Fruit fly (Drosophila melanogaster) whole organism, embryonic: ENCODE results near the gene CG43755.
A peak's percentile ranks its signal among the peaks of the same experiment; 100 is the strongest.

Source experiments
- Bteb2 ChIP-seq: fragments of 200-800 bp; sonication (Bioruptor generic); optimal IDR thresholded peaks from 2 replicates; lab custom pipeline; 2016; ENCODE audit warnings: missing biosample characterization, missing genetic modification characterization
- CG10321 ChIP-seq: fragments of 200-800 bp; sonication (Bioruptor generic); IDR thresholded peaks from 2 replicates; pipeline ENCODE4 v1.3.6; 2022; ENCODE audit warnings: missing biosample characterization, missing genetic modification characterization
- CG10431 ChIP-seq: fragments of 200-800 bp; sonication (Bioruptor generic); optimal IDR thresholded peaks from 3 replicates; lab custom pipeline; 2018; ENCODE audit warnings: missing biosample characterization, mild to moderate bottlenecking, missing genetic modification characterization
- CG10979 ChIP-seq: fragments of 200-800 bp; sonication (Bioruptor generic); optimal IDR thresholded peaks from 2 replicates; lab custom pipeline; 2018; ENCODE audit warnings: missing biosample characterization, mild to moderate bottlenecking, missing genetic modification characterization, moderate library complexity
- CG12071 ChIP-seq: fragments of 200-800 bp; sonication (Bioruptor generic); optimal IDR thresholded peaks from 3 replicates; lab custom pipeline; 2018; ENCODE audit warnings: missing biosample characterization, mild to moderate bottlenecking, missing genetic modification characterization
- CG13894 ChIP-seq: fragments of 200-800 bp; sonication (Bioruptor generic); optimal IDR thresholded peaks from 3 replicates; lab custom pipeline; 2018; ENCODE audit warnings: missing biosample characterization, mild to moderate bottlenecking, missing genetic modification characterization, moderate library complexity
- CG14014 ChIP-seq: fragments of 200-800 bp; sonication (Bioruptor generic); IDR thresholded peaks from 2 replicates; pipeline ENCODE4 v1.3.6; 2022; ENCODE audit warnings: missing biosample characterization, missing genetic modification characterization
- CG14710 ChIP-seq: fragments of 200-800 bp; sonication (Bioruptor generic); optimal IDR thresholded peaks from 3 replicates; lab custom pipeline; 2019; ENCODE audit warnings: missing biosample characterization, mild to moderate bottlenecking, missing genetic modification characterization, moderate library complexity
- CG16779 ChIP-seq: fragments of 200-800 bp; sonication (Bioruptor generic); IDR thresholded peaks from 2 replicates; pipeline ENCODE4 v1.3.6; 2022; ENCODE audit warnings: missing biosample characterization, missing genetic modification characterization
- CG16813 ChIP-seq: fragments of 200-800 bp; sonication (Bioruptor generic); IDR thresholded peaks from 3 replicates; pipeline ENCODE4 v1.3.6; 2022; ENCODE audit warnings: missing biosample characterization, missing genetic modification characterization; ENCODE audit not compliant: partially characterized antibody
- CG16863 ChIP-seq: fragments of 200-800 bp; sonication (Bioruptor generic); optimal IDR thresholded peaks from 3 replicates; lab custom pipeline; 2016; ENCODE audit warnings: missing biosample characterization, missing genetic modification characterization
- CG17361 ChIP-seq: fragments of 200-800 bp; sonication (Bioruptor generic); IDR thresholded peaks from 3 replicates; pipeline ENCODE4 v1.3.6; 2022; ENCODE audit warnings: missing biosample characterization, missing genetic modification characterization
- CG18011 ChIP-seq: fragments of 200-800 bp; sonication (Bioruptor generic); optimal IDR thresholded peaks from 2 replicates; lab custom pipeline; 2017; ENCODE audit warnings: missing biosample characterization, missing genetic modification characterization, mild to moderate bottlenecking, moderate library complexity, missing genotype
- CG3065 ChIP-seq: fragments of 200-800 bp; sonication (Bioruptor generic); optimal IDR thresholded peaks from 2 replicates; lab custom pipeline; 2016; ENCODE audit warnings: missing biosample characterization, missing genetic modification characterization
- CG4282 ChIP-seq: fragments of 200-800 bp; sonication (Bioruptor generic); optimal IDR thresholded peaks from 2 replicates; lab custom pipeline; 2016; ENCODE audit warnings: missing biosample characterization, missing genetic modification characterization
- CG4360 ChIP-seq: fragments of 200-800 bp; sonication (Bioruptor generic); IDR thresholded peaks from 2 replicates; pipeline ENCODE4 v1.3.6; 2022; ENCODE audit warnings: missing biosample characterization, missing genetic modification characterization
- CG43689 ChIP-seq: fragments of 200-800 bp; sonication (Bioruptor generic); IDR thresholded peaks from 2 replicates; pipeline ENCODE4 v1.3.6; 2022; ENCODE audit warnings: missing biosample characterization, missing genetic modification characterization
- CG4404 ChIP-seq: fragments of 200-800 bp; sonication (Bioruptor generic); IDR thresholded peaks from 2 replicates; pipeline ENCODE4 v1.3.6; 2022; ENCODE audit warnings: missing biosample characterization, missing genetic modification characterization
- CG4730 ChIP-seq: fragments of 200-800 bp; sonication (Bioruptor generic); IDR thresholded peaks from 2 replicates; pipeline ENCODE4 v1.3.6; 2022; ENCODE audit warnings: missing biosample characterization, missing genetic modification characterization
- CG6791 ChIP-seq: fragments of 200-800 bp; sonication (Bioruptor generic); IDR thresholded peaks from 3 replicates; pipeline ENCODE4 v1.3.6; 2022; ENCODE audit warnings: missing biosample characterization, missing genetic modification characterization; ENCODE audit not compliant: partially characterized antibody
- CG6813 ChIP-seq: fragments of 200-800 bp; sonication (Bioruptor generic); optimal IDR thresholded peaks from 2 replicates; lab custom pipeline; 2017; ENCODE audit warnings: missing biosample characterization, missing genetic modification characterization, mild to moderate bottlenecking, moderate library complexity, missing genetic modification reagents
- CG7963 ChIP-seq: fragments of 200-800 bp; sonication (Bioruptor generic); IDR thresholded peaks from 3 replicates; pipeline ENCODE4 v1.3.6; 2022; ENCODE audit warnings: missing biosample characterization, missing genetic modification characterization; ENCODE audit not compliant: partially characterized antibody
- CG9727 ChIP-seq: fragments of 200-800 bp; sonication (Bioruptor generic); optimal IDR thresholded peaks from 3 replicates; lab custom pipeline; 2017; ENCODE audit warnings: missing biosample characterization, mild to moderate bottlenecking, missing genetic modification characterization
- CG9797 ChIP-seq: fragments of 200-800 bp; sonication (Bioruptor generic); optimal IDR thresholded peaks from 3 replicates; lab custom pipeline; 2018; ENCODE audit warnings: missing biosample characterization, mild to moderate bottlenecking, missing genetic modification characterization
- Dad ChIP-seq: fragments of 200-800 bp; sonication (Bioruptor generic); optimal IDR thresholded peaks from 3 replicates; lab custom pipeline; 2016; ENCODE audit warnings: missing biosample characterization, missing genetic modification characterization
- Dbx ChIP-seq: fragments of 200-800 bp; sonication (Bioruptor generic); IDR thresholded peaks from 3 replicates; pipeline ENCODE4 v1.3.6; 2022; ENCODE audit warnings: missing biosample characterization, missing genetic modification characterization
- Dip2 ChIP-seq: fragments of 200-800 bp; sonication (Bioruptor generic); IDR thresholded peaks from 2 replicates; pipeline ENCODE4 v1.3.6; 2022; ENCODE audit warnings: missing biosample characterization, missing genetic modification characterization
- Dip3 ChIP-seq: fragments of 200-800 bp; sonication (Bioruptor generic); optimal IDR thresholded peaks from 3 replicates; lab custom pipeline; 2016; ENCODE audit warnings: missing biosample characterization, missing genetic modification characterization
- Ets65A ChIP-seq: fragments of 200-800 bp; sonication (Bioruptor generic); peaks from one replicate; lab custom pipeline; 2016; ENCODE audit warnings: missing biosample characterization, missing genetic modification characterization
- HHEX ChIP-seq: fragments of 200-800 bp; sonication (Bioruptor generic); optimal IDR thresholded peaks from 3 replicates; lab custom pipeline; 2017; ENCODE audit warnings: missing biosample characterization, mild to moderate bottlenecking, missing genetic modification characterization, missing genetic modification reagents
- HmgD ChIP-seq: fragments of 200-800 bp; sonication (Bioruptor generic); optimal IDR thresholded peaks from 3 replicates; lab custom pipeline; 2016; ENCODE audit warnings: missing biosample characterization, missing genetic modification characterization
- HmgZ ChIP-seq: fragments of 200-800 bp; sonication (Bioruptor generic); optimal IDR thresholded peaks from 2 replicates; lab custom pipeline; 2018; ENCODE audit warnings: missing biosample characterization, mild to moderate bottlenecking, missing genetic modification characterization
- Hsf ChIP-seq: fragments of 200-800 bp; sonication (Bioruptor generic); optimal IDR thresholded peaks from 3 replicates; lab custom pipeline; 2016; ENCODE audit warnings: missing biosample characterization, missing genetic modification characterization
- MBD-R2 ChIP-seq: fragments of 200-800 bp; sonication (Bioruptor generic); IDR thresholded peaks from 2 replicates; pipeline ENCODE4 v1.3.6; 2022; ENCODE audit warnings: missing biosample characterization, missing genetic modification characterization
- MESR4 ChIP-seq: fragments of 200-800 bp; sonication (Bioruptor generic); optimal IDR thresholded peaks from 2 replicates; lab custom pipeline; 2018; ENCODE audit warnings: missing biosample characterization, mild to moderate bottlenecking, missing genetic modification characterization, moderate library complexity
- NC2β ChIP-seq: fragments of 200-800 bp; sonication (Bioruptor generic); optimal IDR thresholded peaks from 2 replicates; lab custom pipeline; 2016; ENCODE audit warnings: missing biosample characterization, missing genetic modification characterization
- Nf-YA ChIP-seq: fragments of 200-800 bp; sonication (Bioruptor generic); IDR thresholded peaks from 2 replicates; pipeline ENCODE4 v1.3.6; 2022; ENCODE audit warnings: missing biosample characterization, missing genetic modification characterization
- Oaz ChIP-seq: fragments of 200-800 bp; sonication (Bioruptor generic); IDR thresholded peaks from 2 replicates; pipeline ENCODE4 v1.3.6; 2022; ENCODE audit warnings: missing biosample characterization, missing genetic modification characterization
- Ptx1 ChIP-seq: fragments of 200-800 bp; sonication (Bioruptor generic); IDR thresholded peaks from 2 replicates; pipeline ENCODE4 v1.3.6; 2022; ENCODE audit warnings: missing biosample characterization, missing genetic modification characterization
- Ssrp ChIP-seq: fragments of 200-800 bp; sonication (Bioruptor generic); optimal IDR thresholded peaks from 2 replicates; lab custom pipeline; 2018; ENCODE audit warnings: missing biosample characterization, mild to moderate bottlenecking, missing genetic modification characterization, moderate library complexity
- Taf1 ChIP-seq: fragments of 200-800 bp; sonication (Bioruptor generic); IDR thresholded peaks from 2 replicates; pipeline ENCODE4 v1.3.6; 2022; ENCODE audit warnings: missing biosample characterization, missing genetic modification characterization
- Xrp1 ChIP-seq: fragments of 200-800 bp; sonication (Bioruptor generic); IDR thresholded peaks from 2 replicates; pipeline ENCODE4 v1.3.6; 2022; ENCODE audit warnings: missing biosample characterization, missing genetic modification characterization
- cad ChIP-seq: fragments of >200 bp; optimal IDR thresholded peaks from 2 replicates; lab custom pipeline; 2017; ENCODE audit warnings: missing biosample characterization, missing genetic modification characterization
- caup ChIP-seq: fragments of 200-800 bp; sonication (Bioruptor generic); optimal IDR thresholded peaks from 3 replicates; lab custom pipeline; 2017; ENCODE audit warnings: missing biosample characterization, mild to moderate bottlenecking, missing genetic modification characterization, moderate library complexity; ENCODE audit not compliant: severe bottlenecking
- eve ChIP-seq, 2 experiments: fragments of >200 bp; optimal IDR thresholded peaks; 2 replicates each; lab custom pipeline; 2017; ENCODE audit warnings: missing biosample characterization in 2 of 2, missing genetic modification characterization in 2 of 2
- fd102C ChIP-seq: fragments of 200-800 bp; sonication (Bioruptor generic); optimal IDR thresholded peaks from 2 replicates; lab custom pipeline; 2018; ENCODE audit warnings: missing biosample characterization, mild to moderate bottlenecking, missing genetic modification characterization, moderate library complexity
- fd64A ChIP-seq: fragments of 200-800 bp; sonication (Bioruptor generic); optimal IDR thresholded peaks from 3 replicates; lab custom pipeline; 2018; ENCODE audit warnings: missing biosample characterization, mild to moderate bottlenecking, missing genetic modification characterization
- gt ChIP-seq: fragments of 200-800 bp; sonication (Bioruptor generic); IDR thresholded peaks from 2 replicates; pipeline ENCODE4 v1.3.6; 2022; ENCODE audit warnings: missing biosample characterization, missing genetic modification characterization
- ham ChIP-seq: fragments of 200-800 bp; sonication (Bioruptor generic); IDR thresholded peaks from 2 replicates; pipeline ENCODE4 v1.3.6; 2022; ENCODE audit warnings: missing biosample characterization, missing genetic modification characterization
- nerfin-2 ChIP-seq: fragments of 200-800 bp; sonication (Bioruptor generic); IDR thresholded peaks from 2 replicates; pipeline ENCODE4 v1.3.6; 2022; ENCODE audit warnings: missing biosample characterization, missing genetic modification characterization; ENCODE audit not compliant: partially characterized antibody
- row ChIP-seq: fragments of 200-800 bp; sonication (Bioruptor generic); IDR thresholded peaks from 3 replicates; pipeline ENCODE4 v1.3.6; 2022; ENCODE audit warnings: missing biosample characterization, missing genetic modification characterization
- tup ChIP-seq: fragments of 200-800 bp; sonication (Bioruptor generic); optimal IDR thresholded peaks from 2 replicates; lab custom pipeline; 2016; ENCODE audit warnings: missing biosample characterization, mild to moderate bottlenecking, missing genetic modification characterization, moderate library complexity

The CG43755 gene

dm6 chr2L:283071-283482, 46.5 kb downstream of the CG43755 start, which contains the start of gene CG11601 (continued):
- TF ChIP-seq Dbx (GFP tag; lab: Robert Waterston, UW) (peak; percentile 62; the same call in 2 of the 3 replicates), fd64A (GFP tag; lab: Kevin White, UChicago) (no peak), gt (GFP tag; lab: Robert Waterston, UW) (no peak), CG6813 (GFP tag; lab: Kevin White, UChicago) (no peak), ham (GFP tag; lab: Robert Waterston, UW) (no peak), CG14014 (GFP tag; lab: Robert Waterston, UW) (no peak), Dad (peak; percentile 2), CG9797 (GFP tag; lab: Kevin White, UChicago) (peak; percentile 14), CG14710 (peak; percentile 37), Taf1 (no peak), fd102C (no peak), CG17361 (GFP tag; lab: Robert Waterston, UW) (peak; percentile 59; the same call in 1 of the 3 replicates), Oaz (GFP tag; lab: Robert Waterston, UW) (0 out of 2 replicates have a peak, but pooled peaks have one; percentile 15), nerfin-2 (GFP tag; lab: Robert Waterston, UW) (no peak), CG13894 (tag; lab: Kevin White, UChicago) (peak; percentile 56), Xrp1 (peak; percentile 52; the same call in 1 of the 2 replicates), row (GFP tag; lab: Robert Waterston, UW) (peak; percentile 83), Ptx1 (GFP tag; lab: Robert Waterston, UW) (peak; percentile 50), CG16863 (peak; percentile 15), CG6791 (GFP tag; lab: Robert Waterston, UW) (no peak), cad (no peak), tup (no peak), MESR4 (GFP tag; lab: Kevin White, UChicago) (peak; percentile 30), Dip3 (GFP tag; lab: Kevin White, UChicago) (peak; percentile 6), Ssrp (tag; lab: Kevin White, UChicago) (peak; percentile 11), CG16779 (GFP tag; lab: Robert Waterston, UW) (no peak), CG4730 (GFP tag; lab: Robert Waterston, UW) (no peak), caup (GFP tag; lab: Kevin White, UChicago) (no peak), Ets65A (peak; percentile 80), HmgZ (peak; percentile 55), CG10979 (tag; lab: Kevin White, UChicago) (no peak), HHEX (GFP tag; lab: Kevin White, UChicago) (peak; percentile 9), CG4282 (GFP tag; lab: Kevin White, UChicago) (peak; percentile 59), CG10321 (GFP tag; lab: Robert Waterston, UW) (no peak), Dip2 (GFP tag; lab: Robert Waterston, UW) (no peak), CG9727 (GFP tag; lab: Kevin White, UChicago) (peak; percentile 1), Hsf (peak; percentile 49), CG18011 (GFP tag; lab: Kevin White, UChicago) (no peak), Bteb2 (GFP tag; lab: Kevin White, UChicago) (peak; percentile 14), eve (GFP tag; optimal IDR thresholded peaks at IDR 0.05; lab: Kevin White, UChicago) (no peak), CG43689 (no peak), HmgD (GFP tag; lab: Kevin White, UChicago) (no peak), CG10431 (GFP tag; lab: Kevin White, UChicago) (no peak), MBD-R2 (GFP tag; lab: Robert Waterston, UW) (peak; percentile 89), NC2β (GFP tag; lab: Kevin White, UChicago) (peak; percentile 37), CG4360 (no peak), CG4404 (GFP tag; lab: Robert Waterston, UW) (no peak), CG7963 (GFP tag; lab: Robert Waterston, UW) (no peak), CG16813 (GFP tag; lab: Robert Waterston, UW) (no peak), Nf-YA (GFP tag; lab: Robert Waterston, UW) (no peak), CG3065 (GFP tag; lab: Kevin White, UChicago) (peak; percentile 13), CG12071 (GFP tag; lab: Kevin White, UChicago) (no peak)
